Worm (Caenorhabditis elegans): Measurements from ENCODE around the gene clec-29.

DNA sequence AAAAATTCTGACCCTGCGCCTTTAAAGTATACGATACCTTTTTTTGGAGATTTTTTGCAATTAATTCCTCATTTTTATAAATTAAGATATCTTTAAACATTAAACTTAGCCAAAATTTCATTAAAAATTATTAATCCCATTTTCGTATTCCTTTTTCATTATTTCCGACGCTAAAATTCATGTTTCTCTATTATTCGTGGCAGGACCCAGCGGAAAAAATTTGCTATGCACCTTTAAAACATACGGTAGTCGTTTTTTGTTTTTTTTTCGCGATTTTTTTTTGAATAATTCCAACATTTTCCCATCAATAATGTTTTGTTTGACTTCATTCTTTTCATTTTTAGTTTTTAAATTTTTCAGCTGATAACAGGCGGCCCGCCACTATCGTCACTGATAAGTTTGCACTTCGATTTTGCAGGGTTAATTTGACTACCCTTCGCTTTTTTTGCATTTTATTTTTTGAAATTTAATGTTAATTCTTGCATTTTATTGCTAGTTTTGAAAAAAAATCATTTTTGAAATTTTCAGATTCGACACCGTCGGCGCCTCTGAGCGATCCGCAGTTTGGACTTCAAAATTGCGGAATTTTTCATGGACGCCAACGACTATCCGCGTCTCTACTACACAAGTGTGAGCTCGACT, 8.2 kb upstream of the clec-29 start, which contains the start of gene dkf-2:
- TF ChIP-seq ets-7 (tag; optimal IDR thresholded peaks at IDR 0.05) (no peak), pes-1 (GFP tag; IDR thresholded peaks at IDR 0.05) (no peak), hmbx-1 (tag; optimal IDR thresholded peaks at IDR 0.05) (no peak), scrt-1 (GFP tag; IDR thresholded peaks at IDR 0.05) (no peak), ceh-13 (GFP tag; optimal IDR thresholded peaks at IDR 0.05) (no peak)

Data from whole organism, early embryonic.